Worm (Caenorhabditis elegans): Measurements from ENCODE around the gene C14B9.2.

ce11 chrIII:8088235-8088634 lies 45.2 kb upstream of the C14B9.2 start, which contains the start of gene vms-1:
- TF ChIP-seq lin-35 (GFP tag; optimal IDR thresholded peaks at IDR 0.05) = no peak
- TF ChIP-seq grh-1 (GFP tag; IDR thresholded peaks at IDR 0.05) = no peak
- no peak for TF ChIP-seq efl-1 (optimal IDR thresholded peaks at IDR 0.05)
- no peak for TF ChIP-seq efl-1 (GFP tag; optimal IDR thresholded peaks at IDR 0.05 in 1 of 2)
- TF ChIP-seq lin-39 (tag; optimal IDR thresholded peaks at IDR 0.05) = no peak
- no peak for TF ChIP-seq isw-1 (GFP tag; IDR thresholded peaks at IDR 0.05)
- TF ChIP-seq fkh-10 (GFP tag; optimal IDR thresholded peaks at IDR 0.05) = no peak
- no peak for TF ChIP-seq dpl-1 (GFP tag; optimal IDR thresholded peaks at IDR 0.05)
- TF ChIP-seq snpc-4 (tag; optimal IDR thresholded peaks at IDR 0.05) = no peak
- no peak for TF ChIP-seq zip-4 (GFP tag; optimal IDR thresholded peaks at IDR 0.05)

Data from whole organism, L1 larva.